Worm (Caenorhabditis elegans) whole organism, L4/young adult: Measurements from ENCODE around the gene fbxc-43.

Source experiments
- W03F9.2 ChIP-seq: fragments of 150-350 bp; optimal IDR thresholded peaks from 2 replicates; lab custom pipeline; 2014; ENCODE audit warnings: missing biosample characterization, missing genetic modification characterization
- dao-5 ChIP-seq: sonication (generic microtip); optimal IDR thresholded peaks from 2 replicates; lab custom pipeline; 2016; ENCODE audit warnings: missing genotype, missing genetic modification characterization, moderate library complexity, missing compliant biosample characterization
- him-1 ChIP-seq: sonication (generic microtip); optimal IDR thresholded peaks from 2 replicates; lab custom pipeline; 2016; ENCODE audit warnings: missing genotype, missing genetic modification reagents, missing genetic modification characterization, missing compliant biosample characterization

Gene fbxc-43

DNA sequence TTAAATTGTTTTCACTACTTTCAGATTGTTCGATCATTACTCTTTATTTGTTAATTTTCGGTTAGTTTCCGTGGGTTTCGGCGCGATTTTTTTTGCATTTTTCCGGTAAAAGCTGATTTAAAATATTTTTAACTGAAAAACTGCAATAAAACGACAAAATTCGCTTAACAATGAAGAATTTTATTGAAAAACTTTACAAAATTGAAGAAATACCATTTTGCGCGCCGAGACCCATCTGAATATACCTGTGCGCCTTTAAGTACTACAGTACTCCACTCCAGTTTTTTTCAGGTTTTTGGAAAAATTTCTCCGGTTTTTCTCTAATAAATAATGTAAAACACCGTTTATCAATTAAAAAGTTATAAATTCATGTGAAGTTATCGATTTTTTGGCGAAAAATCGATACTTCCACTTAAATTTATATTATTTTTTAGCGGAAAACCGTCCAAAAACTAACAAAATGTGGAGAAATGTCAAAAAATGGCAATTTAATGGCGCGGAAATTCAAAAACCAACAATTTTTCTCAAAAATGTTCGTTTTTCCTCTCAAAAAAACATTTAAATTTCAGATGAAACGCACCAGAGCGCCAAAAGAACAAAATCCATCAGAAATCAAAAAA is 4.9 kb downstream of the fbxc-43 start, which contains the start of gene C16A11.10:
Gene C16A11.10 (plus strand): TSS at position 570 of the 620 bp plus-strand sequence.
- TF ChIP-seq dao-5 (no peak), him-1 (tag; lab: Kevin White, UChicago) (no peak), W03F9.2 (no peak)

DNA sequence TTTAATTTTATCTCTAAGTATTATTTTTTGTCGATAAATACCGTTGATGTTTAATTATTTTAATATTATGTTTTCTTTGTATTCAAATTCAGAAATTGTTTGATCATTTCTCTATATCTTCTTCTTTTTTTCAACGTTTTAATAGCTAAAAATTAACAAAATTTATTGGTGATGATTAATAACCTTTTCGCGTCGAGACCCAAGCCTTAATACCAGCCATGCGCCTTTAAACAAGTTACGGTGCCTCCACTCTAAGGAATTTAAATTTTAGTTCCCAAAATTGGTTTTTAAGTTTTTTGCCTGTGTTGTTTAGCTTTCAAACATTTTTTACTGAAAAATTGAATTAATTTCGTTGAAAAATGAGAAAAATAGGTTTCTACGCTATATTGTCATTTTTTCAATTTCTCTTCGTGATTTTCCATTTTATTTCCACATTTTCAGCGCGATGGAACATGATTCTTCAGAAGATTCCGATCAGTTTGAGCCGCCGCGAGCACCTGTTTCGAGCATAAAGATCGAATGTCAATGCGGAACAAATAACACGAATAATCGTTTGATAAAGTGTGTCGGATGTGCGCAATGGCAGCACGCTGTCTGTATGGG is 6.6 kb downstream of the fbxc-43 start, which contains the start of gene C16A11.3:
Gene C16A11.3 (plus strand): TSS at position 440 of the 603 bp plus-strand sequence.
- TF ChIP-seq dao-5 = no peak
- TF ChIP-seq W03F9.2 = no peak
- no peak for TF ChIP-seq him-1 (tag; lab: Kevin White, UChicago)

DNA sequence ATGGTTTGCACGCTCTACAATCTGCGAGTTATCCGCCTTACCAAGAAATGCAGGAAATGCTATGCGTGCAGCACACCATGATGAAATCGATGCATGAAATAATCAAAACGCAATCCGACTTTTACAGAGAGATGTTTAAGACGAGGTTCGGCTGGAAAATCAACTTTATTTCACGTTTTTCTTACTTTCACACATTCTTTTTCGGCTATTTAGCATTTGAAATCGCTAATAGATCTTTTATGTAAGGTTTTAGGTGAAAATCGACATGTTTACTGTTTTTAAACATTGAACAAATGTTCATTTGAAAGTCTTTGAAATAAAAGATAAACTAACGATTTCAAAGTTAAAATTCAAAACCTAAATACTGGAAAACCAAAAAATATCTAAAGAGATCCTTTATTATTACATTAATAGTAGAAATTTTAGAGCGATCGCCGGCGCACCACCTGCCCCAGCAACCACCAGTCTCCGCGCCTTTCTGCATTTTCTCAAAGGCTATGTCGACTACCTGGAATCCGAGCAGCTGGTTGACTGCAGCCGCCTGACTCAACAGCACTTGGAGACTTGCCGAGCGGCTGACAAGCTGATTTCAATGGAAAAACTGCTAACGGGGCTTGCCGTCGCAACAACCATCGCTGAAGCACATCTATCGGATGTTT is 7.6 kb downstream of the fbxc-43 start:
- no peak for TF ChIP-seq dao-5
- TF ChIP-seq W03F9.2 = no peak
- no peak for TF ChIP-seq him-1 (tag; lab: Kevin White, UChicago)

DNA sequence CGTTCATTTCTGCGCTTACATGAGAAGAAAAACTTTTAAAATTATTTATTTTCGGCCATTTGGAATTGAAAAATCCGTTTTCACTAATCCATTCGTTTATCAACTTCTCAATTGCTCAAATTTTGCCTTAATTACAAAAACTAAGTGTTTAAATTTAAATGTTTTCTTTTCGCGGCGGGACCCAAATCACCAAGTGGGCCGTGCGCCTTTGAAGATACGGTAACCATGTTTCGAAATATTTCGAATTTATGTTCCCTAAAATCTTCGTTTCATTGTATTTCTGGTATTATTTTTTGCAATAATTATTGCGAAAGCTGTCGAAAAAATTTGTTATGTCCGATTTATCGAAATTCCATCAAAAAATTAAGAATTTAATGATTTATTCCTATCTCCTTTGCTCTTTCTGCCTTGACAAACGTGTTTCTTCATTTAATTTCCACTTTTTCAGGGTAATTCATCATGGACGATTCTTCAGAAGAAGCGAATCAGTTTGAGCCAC is 9.1 kb downstream of the fbxc-43 start, which contains the start of gene C16A11.4:
Gene C16A11.4 (plus strand): TSS at position 449 of the 499 bp plus-strand sequence.
- no peak for TF ChIP-seq dao-5
- TF ChIP-seq him-1 (tag; lab: Kevin White, UChicago) = no peak
- no peak for TF ChIP-seq W03F9.2

DNA sequence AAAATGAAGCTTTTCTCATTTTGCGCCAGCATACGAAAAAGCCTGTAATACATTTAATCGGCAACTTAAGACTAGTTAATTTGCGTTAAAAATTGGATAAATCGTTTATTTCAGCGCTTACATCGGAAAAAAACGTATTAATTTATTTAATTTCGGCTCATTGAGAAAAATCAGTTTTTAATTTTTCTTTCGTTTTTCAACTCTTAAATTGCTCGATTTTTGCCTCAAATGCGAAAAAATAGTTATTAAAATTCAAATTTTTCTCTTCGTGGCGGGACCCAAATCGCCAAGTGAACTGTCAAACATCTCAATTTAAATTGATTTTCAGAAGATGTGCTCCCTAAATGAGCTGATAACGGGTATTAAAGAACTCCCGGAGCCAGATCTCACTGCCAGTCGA is 12.8 kb downstream of the fbxc-43 start, which contains the start of gene C16A11.5:
Gene C16A11.5 (plus strand): TSS at position 323 of the 400 bp plus-strand sequence.
- no peak for TF ChIP-seq him-1 (tag; lab: Kevin White, UChicago)
- no peak for TF ChIP-seq W03F9.2
- no peak for TF ChIP-seq dao-5

DNA sequence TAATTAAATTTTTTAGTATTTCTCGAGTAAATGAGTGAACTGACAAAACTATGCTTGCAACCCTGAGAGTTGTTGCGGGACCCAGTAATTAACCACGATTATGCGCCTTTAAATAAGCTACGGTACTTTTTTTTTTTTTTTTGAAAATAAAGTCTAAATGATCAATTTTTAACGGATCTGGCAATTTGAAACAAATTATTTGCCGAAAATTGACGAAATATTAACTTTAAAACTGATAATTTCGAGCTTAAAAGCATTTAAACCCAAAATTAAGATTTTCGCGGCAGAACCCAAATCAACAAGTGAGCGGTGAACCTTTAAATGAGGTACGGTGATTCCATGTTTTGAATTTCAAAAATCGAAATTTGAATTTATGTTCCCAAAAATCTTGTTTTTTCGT is 13.3 kb downstream of the fbxc-43 start:
- TF ChIP-seq dao-5 = no peak
- TF ChIP-seq him-1 (tag; lab: Kevin White, UChicago) = no peak
- no peak for TF ChIP-seq W03F9.2

DNA sequence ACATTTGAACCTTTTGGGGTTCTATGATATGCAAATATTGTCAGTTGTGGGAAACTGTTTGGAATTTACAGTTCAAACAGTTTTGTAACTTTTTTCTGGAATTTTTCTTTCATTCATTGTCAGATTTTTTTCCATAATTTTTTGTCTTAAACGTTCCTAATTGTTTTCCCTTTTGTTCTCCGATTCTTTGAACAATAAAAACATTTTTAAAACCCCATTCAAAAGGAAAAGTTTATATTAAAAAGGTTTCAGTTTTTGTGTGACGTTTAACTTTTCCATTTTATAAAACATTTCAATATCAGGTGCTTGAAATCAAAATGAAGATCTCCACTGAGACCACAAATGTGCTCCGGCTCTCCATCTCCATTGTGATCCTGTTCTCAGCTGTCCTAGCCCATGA is 16.7 kb downstream of the fbxc-43 start, which contains the start of gene F31D5.1:
Gene F31D5.1 (plus strand): TSS at position 301 of the 400 bp plus-strand sequence.
- TF ChIP-seq W03F9.2 (no peak), him-1 (tag; lab: Kevin White, UChicago) (no peak), dao-5 (no peak)

DNA sequence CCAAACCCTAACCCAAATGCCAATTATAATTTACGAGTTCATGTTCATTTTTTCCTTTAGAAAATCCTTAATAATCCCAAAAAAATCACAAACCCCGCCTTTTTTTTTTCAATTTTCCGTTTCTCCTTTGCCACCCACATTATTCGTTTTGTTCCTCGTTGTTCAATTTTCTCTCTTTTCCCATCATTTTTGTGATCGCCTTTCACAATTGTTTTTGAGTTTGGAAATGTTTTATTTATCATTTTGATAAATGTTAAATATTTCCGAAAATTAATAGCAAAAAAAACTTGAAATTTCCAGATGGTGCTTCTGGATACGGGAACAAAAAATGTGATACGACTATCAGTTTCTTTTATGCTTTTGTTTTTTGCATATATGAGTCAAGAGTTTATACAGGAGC is 20.5 kb downstream of the fbxc-43 start, which contains the start of gene F31D5.2:
Gene F31D5.2 (plus strand): TSS at position 301 of the 400 bp plus-strand sequence.
- no peak for TF ChIP-seq him-1 (tag; lab: Kevin White, UChicago)
- no peak for TF ChIP-seq dao-5

DNA sequence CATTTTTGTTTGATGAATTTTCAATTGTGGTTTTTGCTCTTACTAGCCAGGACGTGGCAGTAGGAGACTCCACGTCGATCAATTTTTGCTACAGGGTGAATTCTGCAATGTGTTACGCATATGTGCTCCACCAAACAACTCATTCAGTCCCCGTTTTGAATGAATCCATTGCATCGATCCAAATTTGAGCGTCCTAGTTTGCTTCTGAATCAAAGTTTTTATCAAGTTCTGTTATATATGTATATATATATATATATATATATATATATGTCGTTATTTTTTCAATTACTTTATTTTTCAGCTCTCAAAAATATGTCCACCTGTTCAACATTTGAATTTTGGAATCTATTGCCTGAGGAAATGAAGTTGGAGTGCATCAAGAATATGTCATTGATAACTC is 24.7 kb downstream of the fbxc-43 start, which contains the start of gene F31D5.7:
Gene F31D5.7 (plus strand): TSS at position 301 of the 400 bp plus-strand sequence.
- TF ChIP-seq W03F9.2 (no peak), dao-5 (no peak), him-1 (tag; lab: Kevin White, UChicago) (no peak)

DNA sequence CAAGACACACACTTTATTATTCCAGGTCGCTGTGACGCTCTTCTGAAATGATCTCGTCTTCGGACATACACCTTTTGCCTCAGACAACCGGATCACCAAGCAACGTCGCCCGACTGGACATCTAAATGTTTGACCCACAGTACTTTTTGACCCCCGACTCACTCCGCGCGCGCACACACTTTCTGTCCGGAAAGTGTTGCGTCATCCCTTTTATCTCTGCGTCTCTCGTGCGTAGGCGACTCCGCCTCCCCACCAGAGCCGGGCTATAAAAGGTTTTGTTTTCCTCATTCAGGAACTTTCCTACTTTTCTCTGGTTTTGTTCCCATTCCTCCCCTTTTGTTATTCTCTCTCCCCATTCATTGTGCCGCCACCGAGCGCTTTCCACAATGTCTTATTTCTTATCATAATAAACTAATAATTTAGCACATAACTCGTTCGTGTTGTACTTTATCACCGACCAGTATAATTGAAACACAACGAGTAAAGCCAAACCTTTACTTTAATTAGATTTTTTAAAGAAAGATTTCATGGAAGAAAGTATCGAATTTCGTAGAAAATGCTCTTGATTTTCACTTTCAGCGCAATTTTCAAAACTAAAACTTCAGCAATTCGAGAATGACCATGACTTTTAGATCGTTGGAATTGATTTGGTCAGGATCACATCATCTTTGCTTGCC is 26.6 kb downstream of the fbxc-43 start, which contains the start of gene F31D5.6:
Gene F31D5.6 (plus strand): TSS at position 627 of the 677 bp plus-strand sequence.
- TF ChIP-seq W03F9.2 (no peak), him-1 (tag; lab: Kevin White, UChicago) (no peak), dao-5 (no peak)

DNA sequence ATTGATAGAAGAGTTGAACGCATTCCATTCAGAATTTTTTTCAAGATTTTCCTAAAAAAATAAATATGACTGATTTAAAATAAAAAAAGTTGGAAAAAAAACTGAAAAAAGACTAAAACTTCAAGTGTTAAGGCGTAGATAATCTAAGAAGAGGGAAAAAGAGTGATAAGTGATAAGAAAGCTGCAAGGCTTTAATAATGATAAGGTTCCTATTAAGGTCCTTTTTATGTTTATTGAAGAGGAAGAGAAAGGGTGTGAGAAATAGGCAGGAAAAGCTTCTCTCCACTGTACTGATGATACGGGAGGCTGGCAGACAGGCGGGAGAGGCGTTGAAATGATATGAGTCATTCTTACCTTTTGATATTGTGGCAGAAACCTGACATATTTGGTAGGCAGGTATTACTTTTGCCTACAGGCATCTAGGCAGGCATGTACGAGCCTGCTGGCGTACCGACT is 32.0 kb downstream of the fbxc-43 start, which contains the start of gene mth-1:
Gene mth-1 (minus strand): TSS at position 51 of the 456 bp plus-strand sequence.
- TF ChIP-seq him-1 (tag; lab: Kevin White, UChicago) (no peak), dao-5 (no peak), W03F9.2 (no peak)

DNA sequence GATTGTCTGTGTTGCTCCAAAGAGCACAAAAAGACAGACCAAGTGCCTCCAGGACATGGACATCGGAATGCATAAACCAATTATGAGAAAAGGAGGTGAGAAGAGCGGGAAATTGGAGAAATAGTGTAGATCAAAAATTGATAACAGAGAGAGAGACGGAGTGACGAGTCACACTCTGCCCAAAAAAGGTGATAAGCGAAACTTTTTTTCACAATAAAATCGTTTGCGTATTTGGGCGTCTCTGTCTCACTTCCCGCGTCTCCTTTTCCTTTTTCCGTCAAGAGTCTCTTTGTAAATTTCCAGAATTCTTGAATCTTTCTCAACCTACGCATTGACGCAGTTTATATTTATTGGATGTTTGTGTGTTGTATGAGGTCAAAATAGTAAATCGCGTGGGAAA is 41.7 kb downstream of the fbxc-43 start, which contains the start of gene mth-2:
Gene mth-2 (minus strand): TSS at position 188 of the 400 bp plus-strand sequence.
- TF ChIP-seq dao-5 (no peak), W03F9.2 (no peak), him-1 (tag; lab: Kevin White, UChicago) (no peak)

DNA sequence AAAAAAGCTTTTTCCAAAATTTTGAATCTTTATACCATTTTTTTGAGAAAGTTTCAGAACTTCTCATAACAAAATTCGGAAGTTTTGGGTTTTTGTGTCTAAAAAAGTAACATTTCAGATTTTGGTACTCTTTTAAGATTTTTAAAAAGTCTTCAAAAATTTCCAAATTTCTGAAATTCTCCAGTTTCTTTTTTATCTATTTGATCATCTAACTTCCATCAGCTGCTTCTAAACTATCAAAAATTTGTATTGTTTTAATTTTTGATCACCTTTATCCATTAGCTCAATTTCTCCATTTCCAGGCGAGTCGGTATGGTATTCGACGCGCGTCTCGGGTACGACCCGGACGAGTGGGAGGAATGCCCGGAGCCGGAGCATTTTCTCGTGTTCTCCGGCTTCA is 49.4 kb downstream of the fbxc-43 start, which contains the start of gene cpna-1:
Gene cpna-1 (plus strand): TSS at position 301 of the 400 bp plus-strand sequence.
- TF ChIP-seq dao-5 = no peak
- no peak for TF ChIP-seq W03F9.2
